Fruit fly (Drosophila melanogaster) S2 (cell line): ENCODE measurements around the gene CG13318.

Experiments
- CG8478 ChIP-seq: fragments of >200 bp; optimal IDR thresholded peaks from 2 replicates; lab custom pipeline; 2018
- CTCF ChIP-seq, 2 experiments: fragments of >200 bp; optimal IDR thresholded peaks; 2 replicates each; lab custom pipeline; 2018

DNA sequence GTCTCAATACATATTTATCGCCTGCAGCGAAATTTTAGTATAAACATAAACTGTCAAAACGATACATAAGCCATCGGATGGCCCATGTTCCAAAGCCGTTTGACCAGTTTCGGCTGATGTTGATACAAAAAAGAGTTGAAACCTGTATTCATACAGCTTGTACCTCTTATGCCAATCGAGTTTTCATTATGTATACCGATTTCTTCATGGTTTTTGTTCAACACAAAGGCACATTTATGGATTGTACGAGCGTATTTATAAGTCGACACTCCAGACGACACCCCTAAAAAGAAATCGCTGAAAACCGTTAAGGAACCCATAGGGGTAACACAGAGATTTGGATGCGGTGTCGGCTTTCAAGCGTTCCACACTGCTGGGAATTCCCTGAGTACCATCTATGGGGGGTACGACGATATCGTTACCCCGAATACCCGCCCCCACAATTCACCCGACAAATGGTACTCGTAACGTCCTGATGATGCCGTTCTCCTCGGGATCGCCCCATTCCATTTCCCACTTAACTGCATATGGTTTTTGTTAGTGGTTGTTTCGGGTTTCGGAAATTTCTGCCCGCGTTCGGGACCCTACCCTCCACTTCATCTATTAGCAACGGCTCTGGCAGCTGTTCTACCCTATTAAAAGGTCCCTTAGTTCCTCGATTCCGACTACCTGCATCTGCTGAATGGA is 35.5 kb upstream of the CG13318 start:
- no peak for TF ChIP-seq CG8478 (lab: Kevin White, UChicago)
- TF ChIP-seq CTCF (optimal IDR thresholded peaks at IDR 0.05; lab: Kevin White, UChicago) = no peak
